Fruit fly (Drosophila melanogaster): ENCODE measurements around the gene mRpL38.

Gene mRpL38

DNA sequence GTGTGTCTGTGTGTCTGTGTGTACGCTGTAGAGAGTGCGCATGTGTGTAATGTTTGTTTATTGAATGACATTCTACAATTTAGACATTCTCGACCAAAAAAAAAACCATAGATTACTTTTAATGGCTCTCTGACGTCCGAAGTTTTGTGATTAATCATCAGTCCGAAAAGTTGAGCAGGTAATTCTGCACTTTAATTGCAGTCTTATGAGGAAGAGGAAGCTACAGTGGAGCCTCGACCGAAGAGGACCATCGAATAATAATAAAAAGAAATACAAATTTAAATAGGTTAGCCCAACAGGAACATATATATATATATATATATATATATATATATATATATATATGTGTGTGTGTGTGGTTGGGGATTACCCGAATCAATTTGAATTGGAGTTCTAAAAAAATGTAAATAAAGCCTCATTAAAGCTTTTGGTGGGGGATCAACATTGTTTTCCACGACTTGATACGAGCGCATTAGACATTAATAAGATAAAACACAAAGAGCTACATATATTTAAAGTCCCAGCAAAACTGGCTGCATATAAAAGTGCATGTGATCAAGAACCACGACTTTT is 16.8 kb upstream of the mRpL38 start (continued):
- no peak for TF ChIP-seq dan (GFP tag; IDR thresholded peaks at IDR 0.05)
- TF ChIP-seq bcd (GFP tag; optimal IDR thresholded peaks at IDR 0.05): no peak
- peak; percentile 6 for TF ChIP-seq gem (tag; optimal IDR thresholded peaks at IDR 0.05)
- peak; percentile 46 for TF ChIP-seq grau (tag; optimal IDR thresholded peaks at IDR 0.05)

DNA sequence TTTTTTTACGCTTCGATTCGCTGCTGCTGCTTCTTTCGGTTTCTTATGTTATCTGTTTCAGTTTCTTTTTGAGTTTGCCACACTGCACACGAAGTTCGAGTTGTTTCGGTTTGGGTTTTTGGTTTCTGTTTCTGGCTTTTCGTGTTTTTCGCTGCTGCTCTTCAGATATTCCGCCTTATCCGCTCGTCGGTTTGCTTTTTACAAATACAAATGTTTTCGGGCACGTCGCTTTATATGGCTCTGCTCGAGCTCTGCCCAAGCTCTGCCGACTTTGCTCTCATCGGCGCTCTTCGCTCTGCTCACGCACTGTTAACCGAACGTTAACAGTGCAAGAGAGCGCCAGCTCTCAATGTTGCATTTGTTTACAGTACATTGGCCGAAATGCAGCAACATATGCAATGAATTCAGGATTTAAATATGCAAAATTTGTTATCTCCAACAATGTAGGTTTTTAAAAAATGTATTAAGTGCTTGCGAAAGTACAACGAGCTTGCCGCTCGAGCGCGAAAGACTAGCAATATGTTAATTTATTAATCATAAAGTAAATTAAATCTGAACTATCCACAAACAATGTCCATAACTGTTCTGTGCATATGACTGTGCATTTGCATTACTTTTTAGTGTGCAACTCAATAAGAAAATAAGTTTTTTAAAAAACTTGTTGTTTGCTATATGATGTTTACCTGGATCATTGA is 14.7 kb upstream of the mRpL38 start:
- TF ChIP-seq bbx (GFP tag; IDR thresholded peaks at IDR 0.05; ENCODE audit: partially characterized antibody): peak; percentile 45; the same call in 1 of the 2 replicates
- TF ChIP-seq Adf1 (GFP tag; IDR thresholded peaks at IDR 0.05): peak; percentile 90
- peak; percentile 76 for TF ChIP-seq Deaf1 (tag; optimal IDR thresholded peaks at IDR 0.05)
- TF ChIP-seq CG13287 (GFP tag; IDR thresholded peaks at IDR 0.05; ENCODE audit: partially characterized antibody): peak; percentile 46; the same call in 1 of the 2 replicates
- peak; percentile 14 for TF ChIP-seq Sox100B (GFP tag; optimal IDR thresholded peaks at IDR 0.05)
- TF ChIP-seq CG34224 (GFP tag; IDR thresholded peaks at IDR 0.05; ENCODE audit: partially characterized antibody): no peak
- peak; percentile 9 for TF ChIP-seq CG2678 (tag; optimal IDR thresholded peaks at IDR 0.05)
- no peak for TF ChIP-seq CG4404 (GFP tag; IDR thresholded peaks at IDR 0.05)
- TF ChIP-seq zf30C (GFP tag; optimal IDR thresholded peaks at IDR 0.05): peak; percentile 2
- TF ChIP-seq CG7556 (GFP tag; optimal IDR thresholded peaks at IDR 0.05): peak; percentile 3
- peak; percentile 28 for TF ChIP-seq CG11504 (tag; optimal IDR thresholded peaks at IDR 0.05)
- TF ChIP-seq bsh (GFP tag; optimal IDR thresholded peaks at IDR 0.05): peak in 1 of 2 experiments; percentile 5
- TF ChIP-seq CG2116 (GFP tag; optimal IDR thresholded peaks at IDR 0.05): peak; percentile 12
- TF ChIP-seq chm (GFP tag; IDR thresholded peaks at IDR 0.05): peak; percentile 80
- TF ChIP-seq Blimp-1 (GFP tag; optimal IDR thresholded peaks at IDR 0.05): no peak
- peak; percentile 1 for TF ChIP-seq sqz (GFP tag; optimal IDR thresholded peaks at IDR 0.05)
- 0 out of 3 replicates have a peak, but pooled peaks have one; percentile 13 for TF ChIP-seq row (GFP tag; IDR thresholded peaks at IDR 0.05)
- TF ChIP-seq NC2α (GFP tag; optimal IDR thresholded peaks at IDR 0.05): peak; percentile 2
- TF ChIP-seq sens (GFP tag): peak; percentile 39
- no peak for TF ChIP-seq ci (GFP tag; IDR thresholded peaks at IDR 0.05)
- TF ChIP-seq Hr51 (GFP tag; optimal IDR thresholded peaks at IDR 0.05): peak in 1 of 2 experiments; percentile 21
- peak; percentile 50; the same call in 1 of the 3 replicates for TF ChIP-seq CG6791 (GFP tag; IDR thresholded peaks at IDR 0.05; ENCODE audit: partially characterized antibody)
- peak; percentile 57; the same call in 2 of the 3 replicates for TF ChIP-seq CG17361 (GFP tag; IDR thresholded peaks at IDR 0.05)
- TF ChIP-seq CG3163 (GFP tag; optimal IDR thresholded peaks at IDR 0.05): peak; percentile 68
- TF ChIP-seq CG14860 (GFP tag; IDR thresholded peaks at IDR 0.05; ENCODE audit: partially characterized antibody): no peak
- TF ChIP-seq gem (tag; optimal IDR thresholded peaks at IDR 0.05): peak; percentile 35
- TF ChIP-seq CG14965 (GFP tag; optimal IDR thresholded peaks at IDR 0.05; ENCODE audit: borderline replicate concordance): no peak
- TF ChIP-seq pros (GFP tag; optimal IDR thresholded peaks at IDR 0.05): no peak
- TF ChIP-seq vvl (GFP tag; IDR thresholded peaks at IDR 0.05): peak; percentile 44; the same call in 1 of the 2 replicates
- TF ChIP-seq CG30403 (GFP tag; optimal IDR thresholded peaks at IDR 0.05): peak; percentile 26
- peak; percentile 12 for TF ChIP-seq grau (tag; optimal IDR thresholded peaks at IDR 0.05)
- TF ChIP-seq sd (tag; optimal IDR thresholded peaks at IDR 0.05): peak; percentile 2
- peak; percentile 85 for TF ChIP-seq Jarid2 (GFP tag; optimal IDR thresholded peaks at IDR 0.05)
- peak; percentile 31; the same call in 1 of the 2 replicates for TF ChIP-seq Rfx (GFP tag; IDR thresholded peaks at IDR 0.05)
- peak; percentile 79; the same call in 3 of the 4 replicates for TF ChIP-seq chinmo (GFP tag; IDR thresholded peaks at IDR 0.05; ENCODE audit: partially characterized antibody)
- no peak for TF ChIP-seq ssp (GFP tag; IDR thresholded peaks at IDR 0.05)
- peak; percentile 1 for TF ChIP-seq CG18619 (GFP tag; optimal IDR thresholded peaks at IDR 0.05)
- TF ChIP-seq org-1 (GFP tag; optimal IDR thresholded peaks at IDR 0.05): no peak
- no peak for TF ChIP-seq sim (GFP tag; IDR thresholded peaks at IDR 0.05)
- TF ChIP-seq ash1 (GFP tag; optimal IDR thresholded peaks at IDR 0.05): no peak
- 0 out of 3 replicates have a peak, but pooled peaks have one; percentile 34 for TF ChIP-seq so (GFP tag; IDR thresholded peaks at IDR 0.05)
- TF ChIP-seq CG9437 (GFP tag; optimal IDR thresholded peaks at IDR 0.05): peak; percentile 7
- no peak for TF ChIP-seq sug (tag; optimal IDR thresholded peaks at IDR 0.05)

All from whole organism, embryonic.